Worm (Caenorhabditis elegans) whole organism, L4 larva: ENCODE results near the gene memo-1.

Experiments
- T26A8.4 ChIP-seq: fragments of 200-800 bp; sonication (Bioruptor generic); IDR thresholded peaks from 2 replicates; pipeline ENCODE4 v1.3.6; 2022; ENCODE audit warnings: missing genetic modification characterization, missing compliant biosample characterization
- aha-1 ChIP-seq: fragments of 150-350 bp; peaks from one replicate; lab custom pipeline; 2014; ENCODE audit warnings: missing biosample characterization, missing genetic modification characterization
- ama-1 ChIP-seq: fragments of 150-350 bp; optimal IDR thresholded peaks from 2 replicates; lab custom pipeline; 2014; ENCODE audit warnings: inconsistent platforms, mixed read lengths
- hlh-11 ChIP-seq: fragments of 200-800 bp; sonication (Bioruptor generic); optimal IDR thresholded peaks from 2 replicates; lab custom pipeline; 2018; ENCODE audit warnings: mild to moderate bottlenecking, missing genetic modification characterization, missing compliant biosample characterization
- nhr-11 ChIP-seq: fragments of 150-350 bp; optimal IDR thresholded peaks from 2 replicates; lab custom pipeline; 2014; ENCODE audit warnings: missing biosample characterization, missing genetic modification characterization
- nhr-25 ChIP-seq: sonication (generic microtip); optimal IDR thresholded peaks from 2 replicates; lab custom pipeline; 2017; ENCODE audit warnings: missing genetic modification characterization, mild to moderate bottlenecking, missing compliant biosample characterization, antibody characterized with exemption, moderate library complexity, borderline replicate concordance; ENCODE audit not compliant: insufficient read depth
- nhr-41 ChIP-seq: fragments of 200-800 bp; sonication (Bioruptor generic); IDR thresholded peaks from 2 replicates; pipeline ENCODE4 v1.3.6; 2022; ENCODE audit warnings: missing genetic modification reagents, missing genetic modification characterization, missing compliant biosample characterization
- nhr-6 ChIP-seq: fragments of 150-350 bp; optimal IDR thresholded peaks from 2 replicates; lab custom pipeline; 2014; ENCODE audit warnings: missing biosample characterization, missing genetic modification characterization
- unc-62 ChIP-seq, 3 experiments: fragments of 150-350 bp in 1 of 3; sonication (generic microtip); optimal IDR thresholded peaks in 2 of 3; peaks in 1 of 3; 1 replicate in 1 of 3; 2 replicates in 2 of 3; lab custom pipeline; 2014 to 2017; ENCODE audit warnings: missing biosample characterization in 3 of 3, missing genetic modification characterization in 3 of 3, missing genetic modification reagents in 3 of 3, missing genotype in 1 of 3
- zfp-2 ChIP-seq: sonication (generic microtip); optimal IDR thresholded peaks from 2 replicates; lab custom pipeline; 2016; ENCODE audit warnings: mild to moderate bottlenecking, missing genetic modification characterization, missing compliant biosample characterization
- zip-11 ChIP-seq: fragments of 200-800 bp; sonication (Bioruptor generic); IDR thresholded peaks from 2 replicates; pipeline ENCODE4 v1.3.6; 2022; ENCODE audit warnings: missing genetic modification characterization, missing compliant biosample characterization
- ztf-11 ChIP-seq: fragments of 150-350 bp; optimal IDR thresholded peaks from 2 replicates; lab custom pipeline; 2014; ENCODE audit warnings: missing biosample characterization, missing genetic modification characterization

ce11 chrV:7836911-7837310 is 10.1 kb downstream of the memo-1 start, which contains the start of gene txt-5:
- TF ChIP-seq nhr-11 (no peak), ama-1 (lab: Kevin White, UChicago) (no peak), unc-62 (GFP tag; optimal IDR thresholded peaks at IDR 0.05 in 1 of 2; lab: Kevin White, UChicago) (peak in 1 of 2 experiments; percentile 62), unc-62 (tag; optimal IDR thresholded peaks at IDR 0.05; lab: Kevin White, UChicago) (no peak), T26A8.4 (GFP tag; lab: Robert Waterston, UW) (no peak), zip-11 (GFP tag; lab: Robert Waterston, UW) (no peak), zfp-2 (tag; lab: Kevin White, UChicago) (no peak), ztf-11 (tag; lab: Kevin White, UChicago) (no peak), nhr-6 (tag; lab: Kevin White, UChicago) (no peak), nhr-25 (tag; lab: Kevin White, UChicago) (no peak), nhr-41 (GFP tag; lab: Robert Waterston, UW) (no peak), aha-1 (tag; lab: Kevin White, UChicago) (no peak), hlh-11 (tag; lab: Kevin White, UChicago) (peak; percentile 2)
